Worm (Caenorhabditis elegans) whole organism, L2 larva: ENCODE data around the gene Y61B8A.6.

ENCODE experiments used
- ZK546.5 ChIP-seq: sonication (generic microtip); optimal IDR thresholded peaks from 2 replicates; lab custom pipeline; 2017; ENCODE audit warnings: missing biosample characterization, missing genetic modification characterization
- aly-2 ChIP-seq: fragments of 150-350 bp; optimal IDR thresholded peaks from 2 replicates; lab custom pipeline; 2014; ENCODE audit warnings: missing biosample characterization, missing genetic modification characterization
- ceh-16 ChIP-seq: fragments of 150-350 bp; optimal IDR thresholded peaks from 2 replicates; lab custom pipeline; 2014; ENCODE audit warnings: missing biosample characterization, missing genetic modification characterization
- elt-3 ChIP-seq: sonication (generic microtip); optimal IDR thresholded peaks from 2 replicates; lab custom pipeline; 2017; ENCODE audit warnings: missing biosample characterization, missing genetic modification characterization
- mbf-1 ChIP-seq: sonication (generic microtip); optimal IDR thresholded peaks from 2 replicates; lab custom pipeline; 2017; ENCODE audit warnings: missing biosample characterization, missing genetic modification characterization
- nhr-12 ChIP-seq: fragments of 150-350 bp; optimal IDR thresholded peaks from 2 replicates; lab custom pipeline; 2014; ENCODE audit warnings: missing biosample characterization, missing genetic modification characterization
- nhr-129 ChIP-seq: fragments of 150-350 bp; optimal IDR thresholded peaks from 2 replicates; lab custom pipeline; 2014; ENCODE audit warnings: missing biosample characterization, missing genetic modification characterization
- unc-39 ChIP-seq: fragments of 150-350 bp; optimal IDR thresholded peaks from 2 replicates; lab custom pipeline; 2014; ENCODE audit warnings: missing biosample characterization, missing genetic modification characterization
- unc-55 ChIP-seq: fragments of 150-350 bp; sonication (generic microtip); optimal IDR thresholded peaks from 3 replicates; lab custom pipeline; 2014; ENCODE audit warnings: missing biosample characterization, missing genetic modification reagents, missing genetic modification characterization
- zag-1 ChIP-seq: fragments of 150-350 bp; optimal IDR thresholded peaks from 2 replicates; lab custom pipeline; 2014; ENCODE audit warnings: missing biosample characterization, missing genetic modification characterization
- ztf-4 ChIP-seq: fragments of 150-350 bp; optimal IDR thresholded peaks from 2 replicates; lab custom pipeline; 2014; ENCODE audit warnings: missing biosample characterization, missing genetic modification characterization

ce11 chrV:17238799-17239198, 12.9 kb upstream of the Y61B8A.6 start, which contains the start of gene T19C9.8:
- TF ChIP-seq ztf-4 (tag; lab: Kevin White, UChicago), result no peak
- TF ChIP-seq nhr-129 (tag; lab: Kevin White, UChicago), result no peak
- TF ChIP-seq unc-55 (GFP tag; lab: Kevin White, UChicago), result no peak
- no peak for TF ChIP-seq nhr-12
- no peak for TF ChIP-seq unc-39
- no peak for TF ChIP-seq ZK546.5
- no peak for TF ChIP-seq mbf-1
- no peak for TF ChIP-seq aly-2 (tag; lab: Kevin White, UChicago)
- TF ChIP-seq ceh-16, result no peak
- TF ChIP-seq zag-1 (tag; lab: Kevin White, UChicago), result no peak
- no peak for TF ChIP-seq elt-3 (tag; lab: Kevin White, UChicago)
